Worm (Caenorhabditis elegans) whole organism, young adult: ENCODE results near the gene F42A6.2.

Experiments
- B0019.2 ChIP-seq: fragments of 200-800 bp; sonication (Bioruptor generic); conservative IDR thresholded peaks from 2 replicates; pipeline ENCODE4 v1.3.6; 2022; ENCODE audit warnings: missing genetic modification reagents, missing genetic modification characterization, missing compliant biosample characterization
- B0035.1 ChIP-seq: sonication (generic microtip); optimal IDR thresholded peaks from 2 replicates; lab custom pipeline; 2016; ENCODE audit warnings: missing genetic modification characterization, mild to moderate bottlenecking, missing compliant biosample characterization, missing genotype, missing genetic modification reagents
- F23B12.7 ChIP-seq: sonication (generic microtip); optimal IDR thresholded peaks from 2 replicates; lab custom pipeline; 2017; ENCODE audit warnings: missing genetic modification characterization, mild to moderate bottlenecking, missing compliant biosample characterization, antibody characterized with exemption, moderate library complexity; ENCODE audit not compliant: insufficient read depth
- Y53F4B.3 ChIP-seq: fragments of 200-800 bp; sonication (Bioruptor generic); IDR thresholded peaks from 2 replicates; pipeline ENCODE4 v1.3.6; 2022; ENCODE audit warnings: missing genetic modification reagents, missing genetic modification characterization, missing compliant biosample characterization
- Y67H2A.10 ChIP-seq: fragments of 200-800 bp; sonication (Bioruptor generic); conservative IDR thresholded peaks from 2 replicates; pipeline ENCODE4 v1.3.6; 2022; ENCODE audit warnings: missing genetic modification reagents, missing genetic modification characterization, missing compliant biosample characterization
- ZK185.1 ChIP-seq: sonication (generic microtip); optimal IDR thresholded peaks from 2 replicates; lab custom pipeline; 2016; ENCODE audit warnings: mild to moderate bottlenecking, missing genetic modification characterization, missing compliant biosample characterization; ENCODE audit not compliant: poor library complexity, severe bottlenecking
- attf-3 ChIP-seq: fragments of 200-800 bp; sonication (Bioruptor generic); conservative IDR thresholded peaks from 2 replicates; pipeline ENCODE4 v1.3.6; 2022; ENCODE audit warnings: missing genetic modification reagents, missing genetic modification characterization, missing compliant biosample characterization
- attf-6 ChIP-seq: fragments of 200-800 bp; sonication (Bioruptor generic); IDR thresholded peaks from 2 replicates; pipeline ENCODE4 v1.3.6; 2022; ENCODE audit warnings: missing genetic modification reagents, missing genetic modification characterization, missing compliant biosample characterization
- cebp-2 ChIP-seq: fragments of 200-800 bp; sonication (Bioruptor generic); IDR thresholded peaks from 2 replicates; pipeline ENCODE4 v1.3.6; 2022; ENCODE audit warnings: missing genetic modification characterization, missing compliant biosample characterization
- ceh-91 ChIP-seq: fragments of 200-800 bp; sonication (Bioruptor generic); IDR thresholded peaks from 2 replicates; pipeline ENCODE4 v1.3.6; 2022; ENCODE audit warnings: missing genetic modification reagents, missing genetic modification characterization, missing compliant biosample characterization
- die-1 ChIP-seq: sonication (generic microtip); optimal IDR thresholded peaks from 2 replicates; lab custom pipeline; 2016; ENCODE audit warnings: missing genotype, mild to moderate bottlenecking, missing genetic modification characterization, missing compliant biosample characterization
- dpl-1 ChIP-seq: fragments of 150-350 bp; optimal IDR thresholded peaks from 2 replicates; lab custom pipeline; 2014; ENCODE audit warnings: missing biosample characterization, missing genetic modification reagents, missing genetic modification characterization
- egrh-3 ChIP-seq: fragments of 200-800 bp; sonication (Bioruptor generic); IDR thresholded peaks from 2 replicates; pipeline ENCODE4 v1.3.6; 2022; ENCODE audit warnings: missing genetic modification reagents, missing genetic modification characterization, missing compliant biosample characterization
- ets-4 ChIP-seq: fragments of 200-800 bp; sonication (Bioruptor generic); optimal IDR thresholded peaks from 2 replicates; lab custom pipeline; 2018; ENCODE audit warnings: mild to moderate bottlenecking, missing genetic modification characterization, missing compliant biosample characterization
- fkh-3 ChIP-seq: sonication (generic microtip); optimal IDR thresholded peaks from 2 replicates; lab custom pipeline; 2016; ENCODE audit warnings: mild to moderate bottlenecking, missing genetic modification characterization, missing compliant biosample characterization
- him-1 ChIP-seq: sonication (generic microtip); optimal IDR thresholded peaks from 2 replicates; lab custom pipeline; 2016; ENCODE audit warnings: missing genotype, missing genetic modification reagents, missing genetic modification characterization, missing compliant biosample characterization
- hlh-12 ChIP-seq: sonication (generic microtip); optimal IDR thresholded peaks from 2 replicates; lab custom pipeline; 2016; ENCODE audit warnings: missing genetic modification characterization, missing compliant biosample characterization
- hmg-1.2 ChIP-seq: fragments of 200-800 bp; sonication (Bioruptor generic); IDR thresholded peaks from 2 replicates; pipeline ENCODE4 v1.3.6; 2022; ENCODE audit warnings: missing genetic modification reagents, missing genetic modification characterization, missing compliant biosample characterization
- lag-1 ChIP-seq: fragments of 200-800 bp; sonication (Bioruptor generic); IDR thresholded peaks from 2 replicates; pipeline ENCODE4 v1.3.6; 2022; ENCODE audit warnings: missing genetic modification reagents, missing genetic modification characterization, missing compliant biosample characterization
- lir-1 ChIP-seq: fragments of 200-800 bp; sonication (Bioruptor generic); conservative IDR thresholded peaks from 2 replicates; pipeline ENCODE4 v1.3.6; 2022; ENCODE audit warnings: missing genetic modification reagents, missing genetic modification characterization, missing compliant biosample characterization
- lsl-1 ChIP-seq: fragments of 200-800 bp; sonication (Bioruptor generic); optimal IDR thresholded peaks from 2 replicates; lab custom pipeline; 2018; ENCODE audit warnings: mild to moderate bottlenecking, missing genetic modification characterization, moderate library complexity, missing compliant biosample characterization
- lsy-27 ChIP-seq: sonication (generic microtip); optimal IDR thresholded peaks from 2 replicates; lab custom pipeline; 2017; ENCODE audit warnings: missing genetic modification characterization, mild to moderate bottlenecking, missing compliant biosample characterization, antibody characterized with exemption, missing genotype, borderline replicate concordance; ENCODE audit not compliant: insufficient read depth
- mes-4 ChIP-seq: sonication (generic microtip); optimal IDR thresholded peaks from 2 replicates; lab custom pipeline; 2016; ENCODE audit warnings: missing genotype, missing genetic modification characterization, missing compliant biosample characterization
- nfya-2 ChIP-seq: fragments of 200-800 bp; sonication (Bioruptor generic); IDR thresholded peaks from 2 replicates; pipeline ENCODE4 v1.3.6; 2022; ENCODE audit warnings: missing genetic modification reagents, missing genetic modification characterization, missing compliant biosample characterization
- nhr-179 ChIP-seq: sonication (generic microtip); optimal IDR thresholded peaks from 2 replicates; lab custom pipeline; 2016; ENCODE audit warnings: mild to moderate bottlenecking, missing genetic modification characterization, missing compliant biosample characterization
- nhr-27 ChIP-seq: fragments of 200-800 bp; sonication (Bioruptor generic); optimal IDR thresholded peaks from 2 replicates; lab custom pipeline; 2018; ENCODE audit warnings: mild to moderate bottlenecking, missing genetic modification characterization, moderate library complexity, missing compliant biosample characterization
- nhr-80 ChIP-seq: sonication (generic microtip); optimal IDR thresholded peaks from 2 replicates; lab custom pipeline; 2016; ENCODE audit warnings: missing genetic modification characterization, missing compliant biosample characterization
- nhr-90 ChIP-seq: sonication (generic microtip); optimal IDR thresholded peaks from 2 replicates; lab custom pipeline; 2016; ENCODE audit warnings: missing genotype, mild to moderate bottlenecking, missing genetic modification characterization, missing compliant biosample characterization
- pha-4 ChIP-seq: fragments of 150-350 bp; sonication (generic microtip); optimal IDR thresholded peaks from 2 replicates; lab custom pipeline; 2014; ENCODE audit warnings: missing biosample characterization, missing genetic modification reagents, missing genetic modification characterization
- rcor-1 ChIP-seq: fragments of 200-800 bp; sonication (Bioruptor generic); IDR thresholded peaks from 2 replicates; pipeline ENCODE4 v1.3.6; 2022; ENCODE audit warnings: missing genetic modification reagents, missing genetic modification characterization, missing compliant biosample characterization
- rec-8 ChIP-seq, 2 experiments: sonication (generic microtip); optimal IDR thresholded peaks; 2 replicates each; lab custom pipeline; 2016; ENCODE audit warnings: mild to moderate bottlenecking in 2 of 2, missing genetic modification characterization in 2 of 2, missing genetic modification reagents in 2 of 2, missing genotype in 2 of 2, missing biosample characterization in 1 of 2, missing compliant biosample characterization in 1 of 2, moderate library complexity in 1 of 2
- repo-1 ChIP-seq: sonication (generic microtip); optimal IDR thresholded peaks from 2 replicates; lab custom pipeline; 2017; ENCODE audit warnings: mild to moderate bottlenecking, missing genetic modification characterization, missing compliant biosample characterization
- rpc-1 ChIP-seq, 2 experiments: fragments of 150-350 bp in 1 of 2; sonication (generic microtip) in 1 of 2; optimal IDR thresholded peaks; 2 replicates each; lab custom pipeline; 2014 to 2018; ENCODE audit warnings: missing biosample characterization in 1 of 2, missing genetic modification characterization in 1 of 2, missing genetic modification reagents in 1 of 2, missing genotype in 1 of 2
- sdz-38 ChIP-seq: sonication (generic microtip); optimal IDR thresholded peaks from 2 replicates; lab custom pipeline; 2016; ENCODE audit warnings: missing genotype, missing genetic modification characterization, missing compliant biosample characterization
- sea-2 ChIP-seq: fragments of 200-800 bp; sonication (Bioruptor generic); IDR thresholded peaks from 2 replicates; pipeline ENCODE4 v1.3.6; 2022; ENCODE audit warnings: missing genetic modification characterization, missing compliant biosample characterization
- snpc-1.3 ChIP-seq: sonication (generic microtip); optimal IDR thresholded peaks from 2 replicates; lab custom pipeline; 2017; ENCODE audit warnings: missing genetic modification characterization, mild to moderate bottlenecking, missing compliant biosample characterization, antibody characterized with exemption, moderate library complexity, missing genotype, missing genetic modification reagents; ENCODE audit not compliant: insufficient read depth
- snpc-3.4 ChIP-seq: sonication (generic microtip); optimal IDR thresholded peaks from 2 replicates; lab custom pipeline; 2017; ENCODE audit warnings: missing genetic modification characterization, mild to moderate bottlenecking, missing compliant biosample characterization, antibody characterized with exemption, moderate library complexity, missing genotype, missing genetic modification reagents
- snpc-4 ChIP-seq, 5 experiments: fragments of 150-350 bp in 1 of 5; sonication (generic microtip) in 4 of 5; optimal IDR thresholded peaks; 2 replicates each; lab custom pipeline; 2014 to 2018; ENCODE audit warnings: missing genetic modification characterization in 5 of 5, missing biosample characterization in 3 of 5, antibody characterized with exemption in 2 of 5, mild to moderate bottlenecking in 2 of 5, missing compliant biosample characterization in 2 of 5, missing genotype in 2 of 5, moderate library complexity in 2 of 5, missing genetic modification reagents in 1 of 5
- somi-1 ChIP-seq: fragments of 200-800 bp; sonication (Bioruptor generic); optimal IDR thresholded peaks from 2 replicates; lab custom pipeline; 2018; ENCODE audit warnings: mild to moderate bottlenecking, missing genetic modification characterization, missing compliant biosample characterization
- tbp1 ChIP-seq: fragments of 200-800 bp; sonication (Bioruptor generic); optimal IDR thresholded peaks from 2 replicates; lab custom pipeline; 2018; ENCODE audit warnings: mild to moderate bottlenecking, missing genetic modification characterization, missing compliant biosample characterization
- tbx-9 ChIP-seq: sonication (generic microtip); optimal IDR thresholded peaks from 2 replicates; lab custom pipeline; 2016; ENCODE audit warnings: borderline replicate concordance, missing genetic modification characterization, inconsistent platforms, missing compliant biosample characterization
- tlf-1 ChIP-seq: fragments of 200-800 bp; sonication (Bioruptor generic); optimal IDR thresholded peaks from 2 replicates; lab custom pipeline; 2018; ENCODE audit warnings: mild to moderate bottlenecking, missing genetic modification characterization, missing compliant biosample characterization
- xnd-1 ChIP-seq: sonication (generic microtip); optimal IDR thresholded peaks from 2 replicates; lab custom pipeline; 2016; ENCODE audit warnings: missing genotype, missing genetic modification reagents, missing genetic modification characterization, missing compliant biosample characterization
- zfh-2 ChIP-seq: fragments of 200-800 bp; sonication (Bioruptor generic); conservative IDR thresholded peaks from 2 replicates; pipeline ENCODE4 v1.3.6; 2022; ENCODE audit warnings: missing genetic modification reagents, missing genetic modification characterization, missing compliant biosample characterization
- ztf-22 ChIP-seq: fragments of 200-800 bp; sonication (Bioruptor generic); optimal IDR thresholded peaks from 2 replicates; lab custom pipeline; 2018; ENCODE audit warnings: mild to moderate bottlenecking, missing genetic modification characterization, moderate library complexity, missing compliant biosample characterization
- ztf-6 ChIP-seq: fragments of 200-800 bp; sonication (Bioruptor generic); IDR thresholded peaks from 2 replicates; pipeline ENCODE4 v1.3.6; 2022; ENCODE audit warnings: missing genetic modification reagents, missing genetic modification characterization, missing compliant biosample characterization

F42A6.2 gene

ce11 chrIV:3336585-3336984, 4.7 kb upstream of the F42A6.2 start, which contains the start of gene F42A6.6 (continued):
- peak; percentile 78 for TF ChIP-seq nhr-27 (tag; lab: Kevin White, UChicago)
- no peak for TF ChIP-seq lag-1
- no peak; the same call in 1 of the 2 replicates for TF ChIP-seq nfya-2 (GFP tag; lab: Robert Waterston, UW)
- peak; percentile 43 for TF ChIP-seq lsl-1 (GFP tag; lab: Kevin White, UChicago)
- peak; percentile 86 for TF ChIP-seq tlf-1 (GFP tag; lab: Kevin White, UChicago)
- no peak for TF ChIP-seq zfh-2
- TF ChIP-seq die-1 (tag; lab: Kevin White, UChicago) = peak; percentile 77
- peak; percentile 15 for TF ChIP-seq tbx-9
- no peak for TF ChIP-seq egrh-3 (GFP tag; lab: Robert Waterston, UW)
- peak; percentile 32 for TF ChIP-seq xnd-1 (tag; lab: Kevin White, UChicago)
- TF ChIP-seq cebp-2 (GFP tag; lab: Robert Waterston, UW) = peak; percentile 82
- TF ChIP-seq ztf-22 (GFP tag; lab: Kevin White, UChicago) = peak; percentile 23
- TF ChIP-seq lsy-27 (tag; lab: Kevin White, UChicago) = no peak
- peak; percentile 60 for TF ChIP-seq hmg-1.2 (GFP tag; lab: Robert Waterston, UW)
- no peak for TF ChIP-seq sea-2 (GFP tag; lab: Robert Waterston, UW)
- no peak for TF ChIP-seq Y67H2A.10 (GFP tag; lab: Robert Waterston, UW)
- no peak for TF ChIP-seq sdz-38 (tag; lab: Kevin White, UChicago)
- TF ChIP-seq snpc-3.4 (tag; lab: Kevin White, UChicago) = peak; percentile 78
- TF ChIP-seq pha-4 (tag; lab: Kevin White, UChicago) = no peak
- peak; percentile 22 for TF ChIP-seq ets-4 (GFP tag; lab: Kevin White, UChicago)
- peak; percentile 58 for TF ChIP-seq tbp1 (GFP tag; lab: Kevin White, UChicago)
- TF ChIP-seq lir-1 (GFP tag; lab: Robert Waterston, UW) = 0 out of 2 replicates have a peak, but pooled peaks have one; percentile 39
- no peak for TF ChIP-seq dpl-1 (GFP tag; lab: Kevin White, UChicago)
- peak; percentile 87 for TF ChIP-seq repo-1
- TF ChIP-seq nhr-179 (tag; lab: Kevin White, UChicago) = peak; percentile 14
- TF ChIP-seq mes-4 (tag; lab: Kevin White, UChicago) = peak; percentile 26
- peak; percentile 37 to 45 for TF ChIP-seq rec-8 (tag; optimal IDR thresholded peaks at IDR 0.05; lab: Kevin White, UChicago)
- TF ChIP-seq nhr-90 (tag; lab: Kevin White, UChicago) = peak; percentile 40
- TF ChIP-seq somi-1 (GFP tag; lab: Kevin White, UChicago) = peak; percentile 72
- peak; percentile 86 for TF ChIP-seq attf-6
- peak; percentile 46 for TF ChIP-seq snpc-1.3
- no peak for TF ChIP-seq hlh-12 (tag; lab: Kevin White, UChicago)
- TF ChIP-seq him-1 (tag; lab: Kevin White, UChicago) = peak; percentile 15
- TF ChIP-seq snpc-4 (GFP tag; optimal IDR thresholded peaks at IDR 0.05; lab: Kevin White, UChicago) = peak; percentile 29
- TF ChIP-seq snpc-4 (tag; optimal IDR thresholded peaks at IDR 0.05; lab: Kevin White, UChicago) = peak in 2 of 4 experiments; percentile 55 to 68
- TF ChIP-seq B0019.2 (GFP tag; lab: Robert Waterston, UW) = no peak
- peak; percentile 52; the same call in 1 of the 2 replicates for TF ChIP-seq ztf-6 (GFP tag; lab: Robert Waterston, UW)
- peak; percentile 47; the same call in 1 of the 2 replicates for TF ChIP-seq ceh-91 (GFP tag; lab: Robert Waterston, UW)
- TF ChIP-seq ZK185.1 (tag; lab: Kevin White, UChicago) = no peak
- peak; percentile 87 for TF ChIP-seq fkh-3 (tag; lab: Kevin White, UChicago)
- peak; percentile 48 for TF ChIP-seq F23B12.7
- TF ChIP-seq rcor-1 (GFP tag; lab: Robert Waterston, UW) = peak; percentile 75
- TF ChIP-seq attf-3 (GFP tag; lab: Robert Waterston, UW) = peak; percentile 42; the same call in 1 of the 2 replicates
- TF ChIP-seq nhr-80 = no peak
- peak; percentile 57 for TF ChIP-seq B0035.1
- no peak for TF ChIP-seq rpc-1 (optimal IDR thresholded peaks at IDR 0.05; lab: Kevin White, UChicago)
- peak; percentile 10 for TF ChIP-seq rpc-1 (tag; optimal IDR thresholded peaks at IDR 0.05; lab: Kevin White, UChicago)
- TF ChIP-seq Y53F4B.3 (GFP tag; lab: Robert Waterston, UW) = no peak
